Fruit fly (Drosophila melanogaster) whole organism, adult: Measurements from ENCODE around the gene Chsy.

ENCODE experiments used
- CG12768 ChIP-seq: fragments of 200-800 bp; sonication (Bioruptor generic); optimal IDR thresholded peaks from 2 replicates; lab custom pipeline; 2017; ENCODE audit warnings: missing biosample characterization, missing genetic modification characterization, mild to moderate bottlenecking, moderate library complexity, missing genetic modification reagents
- CG5204 ChIP-seq: fragments of 200-800 bp; sonication (Bioruptor generic); optimal IDR thresholded peaks from 2 replicates; lab custom pipeline; 2016; ENCODE audit warnings: missing biosample characterization, missing genetic modification characterization
- cnc ChIP-seq, 2 experiments: fragments of >200 bp; optimal IDR thresholded peaks; 2 replicates each; lab custom pipeline; 2017
- tj ChIP-seq: fragments of 200-800 bp; sonication (Bioruptor generic); optimal IDR thresholded peaks from 3 replicates; lab custom pipeline; 2017; ENCODE audit warnings: missing biosample characterization, mild to moderate bottlenecking, missing genetic modification characterization, moderate library complexity
- toe ChIP-seq: fragments of 200-800 bp; sonication (Bioruptor generic); optimal IDR thresholded peaks from 2 replicates; lab custom pipeline; 2016; ENCODE audit warnings: missing biosample characterization, missing genetic modification characterization

dm6 chrX:15555945-15556344 lies 37.4 kb downstream of the Chsy start, which contains the start of gene CG42300:
- TF ChIP-seq tj (no peak), cnc (optimal IDR thresholded peaks at IDR 0.05; lab: Kevin White, UChicago) (no peak), CG12768 (no peak), CG5204 (GFP tag; lab: Kevin White, UChicago) (no peak), toe (GFP tag; lab: Kevin White, UChicago) (no peak)
